Worm (Caenorhabditis elegans) whole organism, early embryonic: ENCODE measurements around the gene eat-17.
"Not testable (repeated sequence)": the region's sequence is repeated elsewhere in the genome, so short reads cannot be mapped to it uniquely, and the experiment has no call there.

Source experiments
- B0310.2 ChIP-seq: sonication (generic microtip); optimal IDR thresholded peaks from 2 replicates; lab custom pipeline; 2016; ENCODE audit warnings: mild to moderate bottlenecking, missing genetic modification characterization, missing compliant biosample characterization
- F13C5.2 ChIP-seq: sonication (generic microtip); optimal IDR thresholded peaks from 2 replicates; lab custom pipeline; 2017; ENCODE audit warnings: mild to moderate bottlenecking, missing genetic modification characterization, inconsistent platforms, missing compliant biosample characterization
- aly-1 ChIP-seq: sonication (generic microtip); optimal IDR thresholded peaks from 2 replicates; lab custom pipeline; 2016; ENCODE audit warnings: missing genetic modification characterization, missing compliant biosample characterization
- ama-1 ChIP-seq: fragments of 150-350 bp; optimal IDR thresholded peaks from 2 replicates; lab custom pipeline; 2014
- ceh-13 ChIP-seq: fragments of 200-800 bp; sonication (Bioruptor generic); optimal IDR thresholded peaks from 2 replicates; lab custom pipeline; 2018; ENCODE audit warnings: mild to moderate bottlenecking, missing genetic modification characterization, missing compliant biosample characterization
- ceh-36 ChIP-seq: sonication (generic microtip); optimal IDR thresholded peaks from 2 replicates; lab custom pipeline; 2016; ENCODE audit warnings: missing genetic modification characterization, inconsistent platforms, missing compliant biosample characterization
- ets-7 ChIP-seq: sonication (generic microtip); optimal IDR thresholded peaks from 2 replicates; lab custom pipeline; 2016; ENCODE audit warnings: missing genotype, missing genetic modification characterization, missing compliant biosample characterization
- flt-1 ChIP-seq: fragments of 200-800 bp; sonication (Bioruptor generic); IDR thresholded peaks from 2 replicates; pipeline ENCODE4 v1.3.6; 2022; ENCODE audit warnings: missing genetic modification characterization, missing compliant biosample characterization
- hmbx-1 ChIP-seq: sonication (generic microtip); optimal IDR thresholded peaks from 2 replicates; lab custom pipeline; 2016; ENCODE audit warnings: mild to moderate bottlenecking, missing genetic modification characterization, missing compliant biosample characterization
- hmg-4 ChIP-seq: fragments of 200-800 bp; sonication (Bioruptor generic); optimal IDR thresholded peaks from 2 replicates; lab custom pipeline; 2018; ENCODE audit warnings: mild to moderate bottlenecking, missing genetic modification characterization, missing compliant biosample characterization
- hnd-1 ChIP-seq: sonication (generic microtip); optimal IDR thresholded peaks from 2 replicates; lab custom pipeline; 2016; ENCODE audit warnings: missing genetic modification characterization, missing compliant biosample characterization
- pes-1 ChIP-seq: fragments of 200-800 bp; sonication (Bioruptor generic); IDR thresholded peaks from 2 replicates; pipeline ENCODE4 v1.3.6; 2022; ENCODE audit warnings: missing genetic modification reagents, missing genetic modification characterization, missing compliant biosample characterization
- scrt-1 ChIP-seq: fragments of 200-800 bp; sonication (Bioruptor generic); IDR thresholded peaks from 2 replicates; pipeline ENCODE4 v1.3.6; 2022; ENCODE audit warnings: missing genetic modification characterization, missing compliant biosample characterization
- sea-1 ChIP-seq: fragments of 200-800 bp; sonication (Bioruptor generic); conservative IDR thresholded peaks from 2 replicates; pipeline ENCODE4 v1.3.6; 2022; ENCODE audit warnings: missing genetic modification characterization, missing compliant biosample characterization
- tbx-11 ChIP-seq: fragments of 200-800 bp; sonication (Bioruptor generic); IDR thresholded peaks from 2 replicates; pipeline ENCODE4 v1.3.6; 2022; ENCODE audit warnings: missing genetic modification characterization, missing compliant biosample characterization
- tbx-37 ChIP-seq: fragments of 200-800 bp; sonication (Bioruptor generic); conservative IDR thresholded peaks from 2 replicates; pipeline ENCODE4 v1.3.6; 2022; ENCODE audit warnings: missing genetic modification reagents, missing genetic modification characterization, missing compliant biosample characterization
- tra-4 ChIP-seq: sonication (generic microtip); optimal IDR thresholded peaks from 2 replicates; lab custom pipeline; 2017; ENCODE audit warnings: missing genetic modification characterization, missing compliant biosample characterization

eat-17 gene

ce11 chrX:16416790-16417330, at the start of gene eat-17:
eat-17 (minus strand) TSS chrX:16416840.
- no peak for TF ChIP-seq F13C5.2 (tag; lab: Kevin White, UChicago)
- no peak for TF ChIP-seq hmbx-1 (tag; lab: Kevin White, UChicago)
- no peak for TF ChIP-seq scrt-1 (GFP tag; lab: Robert Waterston, UW)
- TF ChIP-seq aly-1 (tag; lab: Kevin White, UChicago), result no peak
- TF ChIP-seq tbx-11 (GFP tag; lab: Robert Waterston, UW), result no peak
- no peak for TF ChIP-seq ceh-36 (tag; lab: Kevin White, UChicago)
- TF ChIP-seq ceh-13 (GFP tag; lab: Kevin White, UChicago), result no peak
- TF ChIP-seq ama-1 (lab: Kevin White, UChicago), result no peak
- no peak for TF ChIP-seq B0310.2 (tag; lab: Kevin White, UChicago)
- TF ChIP-seq hnd-1 (tag; lab: Kevin White, UChicago), result no peak
- no peak for TF ChIP-seq tbx-37 (GFP tag; lab: Robert Waterston, UW)
- TF ChIP-seq tra-4 (tag; lab: Kevin White, UChicago), result no peak
- TF ChIP-seq pes-1 (GFP tag; lab: Robert Waterston, UW), result no peak
- no peak for TF ChIP-seq ets-7 (tag; lab: Kevin White, UChicago)
- no peak for TF ChIP-seq sea-1
- no peak for TF ChIP-seq hmg-4 (GFP tag; lab: Kevin White, UChicago)

DNA sequence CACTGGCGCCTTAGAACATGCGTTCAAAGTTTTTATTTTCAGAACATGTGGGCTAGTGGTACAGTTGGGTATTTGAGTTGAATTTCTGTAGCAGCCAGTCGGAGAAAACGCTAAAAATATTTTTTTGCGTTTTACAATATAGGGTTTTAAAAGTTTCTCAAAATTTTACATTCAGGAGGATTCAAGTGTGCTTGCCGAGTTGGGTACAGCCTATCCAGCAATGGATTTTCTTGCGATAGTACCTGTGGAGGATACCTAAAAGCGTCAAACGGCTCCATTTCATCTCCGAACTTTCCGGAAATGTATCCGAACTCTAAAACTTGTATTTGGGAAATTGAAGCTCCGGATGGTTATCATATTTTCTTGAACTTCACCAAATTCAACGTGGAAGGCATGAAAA, 49.5 kb upstream of the eat-17 start:
- TF ChIP-seq ceh-36 (tag; lab: Kevin White, UChicago), result no peak
- TF ChIP-seq pes-1 (GFP tag; lab: Robert Waterston, UW), result no peak
- TF ChIP-seq tra-4 (tag; lab: Kevin White, UChicago), result no peak
- no peak for TF ChIP-seq sea-1
- no peak for TF ChIP-seq ceh-13 (GFP tag; lab: Kevin White, UChicago)
- TF ChIP-seq ets-7 (tag; lab: Kevin White, UChicago), result no peak
- TF ChIP-seq hmg-4 (GFP tag; lab: Kevin White, UChicago), result no peak
- TF ChIP-seq F13C5.2 (tag; lab: Kevin White, UChicago), result no peak
- no peak for TF ChIP-seq ama-1 (lab: Kevin White, UChicago)
- TF ChIP-seq hnd-1 (tag; lab: Kevin White, UChicago), result no peak
- TF ChIP-seq flt-1 (GFP tag; lab: Robert Waterston, UW), result no peak
- TF ChIP-seq hmbx-1 (tag; lab: Kevin White, UChicago), result no peak
- no peak for TF ChIP-seq scrt-1 (GFP tag; lab: Robert Waterston, UW)
- no peak for TF ChIP-seq B0310.2 (tag; lab: Kevin White, UChicago)
- TF ChIP-seq tbx-37 (GFP tag; lab: Robert Waterston, UW), result no peak

- TF ChIP-seq tbx-11 (GFP tag; lab: Robert Waterston, UW), result no peak
- no peak for TF ChIP-seq ets-7 (tag; lab: Kevin White, UChicago)
- TF ChIP-seq ceh-36 (tag; lab: Kevin White, UChicago), result no peak
- TF ChIP-seq sea-1, result no peak
- TF ChIP-seq ama-1 (lab: Kevin White, UChicago), result no peak
- peak; percentile 33; the same call in 1 of the 2 replicates for TF ChIP-seq pes-1 (GFP tag; lab: Robert Waterston, UW)
- no peak for TF ChIP-seq hmg-4 (GFP tag; lab: Kevin White, UChicago)
- no peak for TF ChIP-seq aly-1 (tag; lab: Kevin White, UChicago)
- TF ChIP-seq hmbx-1 (tag; lab: Kevin White, UChicago), result no peak
- no peak for TF ChIP-seq hnd-1 (tag; lab: Kevin White, UChicago)
- TF ChIP-seq F13C5.2 (tag; lab: Kevin White, UChicago), result no peak
- TF ChIP-seq tra-4 (tag; lab: Kevin White, UChicago), result no peak
- TF ChIP-seq B0310.2 (tag; lab: Kevin White, UChicago), result no peak
- peak; percentile 41; the same call in 1 of the 2 replicates for TF ChIP-seq flt-1 (GFP tag; lab: Robert Waterston, UW)
- no peak for TF ChIP-seq tbx-37 (GFP tag; lab: Robert Waterston, UW)
- no peak for TF ChIP-seq ceh-13 (GFP tag; lab: Kevin White, UChicago)
Observed at ce11 chrX:16461319-16461718, 44.7 kb upstream of the eat-17 start.

DNA sequence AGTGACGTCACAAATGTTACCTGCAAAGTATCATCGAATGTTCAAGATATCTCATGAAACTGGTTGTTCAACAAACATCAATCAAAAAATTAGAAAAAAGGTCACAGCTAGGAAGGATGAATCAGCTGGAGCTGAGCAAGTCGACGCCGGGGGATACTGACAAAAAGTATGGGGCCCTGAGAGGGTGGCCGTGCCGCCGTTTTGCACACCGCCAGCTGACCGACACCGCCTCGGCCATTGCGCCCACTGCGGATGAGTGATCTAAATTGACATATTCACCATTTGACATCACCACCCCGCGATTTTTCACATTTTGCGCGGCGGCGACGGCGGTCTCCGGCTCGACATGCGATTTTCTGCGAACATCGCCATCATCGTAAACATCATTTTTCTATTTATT, 40.5 kb upstream of the eat-17 start:
- no peak for TF ChIP-seq F13C5.2 (tag; lab: Kevin White, UChicago)
- peak; percentile 48 for TF ChIP-seq hmg-4 (GFP tag; lab: Kevin White, UChicago)

DNA sequence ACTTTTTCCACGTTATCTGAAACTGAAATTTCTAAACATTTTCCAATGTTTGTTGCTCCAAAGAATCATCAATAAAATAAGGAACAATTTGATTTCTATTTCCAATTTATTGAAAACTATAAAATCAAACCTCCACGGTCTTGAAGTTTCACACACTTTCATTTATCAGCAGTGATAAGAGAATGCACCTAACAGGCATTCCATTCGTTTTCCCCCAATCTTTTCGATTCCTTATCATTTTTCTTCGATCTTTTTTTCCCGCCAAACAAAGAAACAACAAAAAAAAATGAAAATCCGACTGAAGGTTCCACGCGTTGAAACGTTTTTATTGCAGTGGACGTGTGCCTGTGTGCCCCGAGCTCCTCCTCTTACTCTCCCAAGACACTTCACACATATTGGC, 40.0 kb upstream of the eat-17 start, which contains the start of gene nas-39:
Gene nas-39, plus strand, starts transcription at position 269 of the 400 bp plus-strand sequence.
- TF ChIP-seq hmg-4 (GFP tag; lab: Kevin White, UChicago) (no peak), B0310.2 (tag; lab: Kevin White, UChicago) (no peak), tbx-37 (GFP tag; lab: Robert Waterston, UW) (no peak), F13C5.2 (tag; lab: Kevin White, UChicago) (no peak), pes-1 (GFP tag; lab: Robert Waterston, UW) (no peak), aly-1 (tag; lab: Kevin White, UChicago) (no peak), ama-1 (lab: Kevin White, UChicago) (no peak), tbx-11 (GFP tag; lab: Robert Waterston, UW) (no peak), sea-1 (no peak), ets-7 (tag; lab: Kevin White, UChicago) (no peak), scrt-1 (GFP tag; lab: Robert Waterston, UW) (no peak), tra-4 (tag; lab: Kevin White, UChicago) (no peak), flt-1 (GFP tag; lab: Robert Waterston, UW) (no peak), hnd-1 (tag; lab: Kevin White, UChicago) (no peak), ceh-13 (GFP tag; lab: Kevin White, UChicago) (no peak), hmbx-1 (tag; lab: Kevin White, UChicago) (no peak), ceh-36 (tag; lab: Kevin White, UChicago) (no peak)

DNA sequence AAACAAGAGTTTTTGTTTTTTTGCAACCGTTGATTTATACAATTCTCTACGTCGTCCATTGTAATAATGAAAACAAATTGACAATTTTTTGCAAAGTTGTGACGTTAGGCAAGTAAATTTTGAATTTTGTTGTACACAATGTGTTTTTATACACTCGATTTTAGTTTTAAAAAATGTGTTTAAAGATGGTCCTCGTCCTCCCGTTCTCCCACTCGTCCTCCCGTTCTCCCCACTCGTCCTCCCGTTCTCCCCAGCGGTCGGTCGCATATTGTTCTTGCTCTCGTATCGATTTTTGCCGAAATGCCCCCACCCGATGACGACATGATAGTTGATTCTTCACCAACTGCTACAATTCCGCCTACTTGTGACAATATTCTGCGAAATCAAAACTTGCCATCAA, 35.0 kb upstream of the eat-17 start, which contains the start of gene F38E9.4:
Gene F38E9.4, plus strand, starts transcription at position 301 of the 400 bp plus-strand sequence.
- not testable (repeated sequence) for TF ChIP-seq ceh-13 (GFP tag; lab: Kevin White, UChicago); ets-7 (tag; lab: Kevin White, UChicago); B0310.2 (tag; lab: Kevin White, UChicago)
